Fruit fly (Drosophila melanogaster) whole organism, pupa: ENCODE data around the gene Vha100-2.

ENCODE experiments used
- CG12605 ChIP-seq: fragments of 200-800 bp; sonication (Bioruptor generic); IDR thresholded peaks from 2 replicates; pipeline ENCODE4 v1.3.6; 2022; ENCODE audit warnings: missing biosample characterization, missing genetic modification characterization
- CG17806 ChIP-seq: fragments of 200-800 bp; sonication (Bioruptor generic); optimal IDR thresholded peaks from 2 replicates; lab custom pipeline; 2018; ENCODE audit warnings: missing biosample characterization, mild to moderate bottlenecking, missing genetic modification characterization, moderate library complexity
- CG32121 ChIP-seq: fragments of 200-800 bp; sonication (Bioruptor generic); IDR thresholded peaks from 2 replicates; pipeline ENCODE4 v1.3.6; 2022; ENCODE audit warnings: missing biosample characterization, missing genetic modification characterization
- CG4496 ChIP-seq: fragments of 200-800 bp; sonication (Bioruptor generic); IDR thresholded peaks from 3 replicates; pipeline ENCODE4 v1.3.6; 2022; ENCODE audit warnings: missing biosample characterization, missing genetic modification characterization
- CG8159 ChIP-seq: fragments of 200-800 bp; sonication (Bioruptor generic); optimal IDR thresholded peaks from 3 replicates; lab custom pipeline; 2018; ENCODE audit warnings: missing biosample characterization, mild to moderate bottlenecking, missing genetic modification characterization, moderate library complexity
- D1 ChIP-seq: fragments of 200-800 bp; sonication (Bioruptor generic); optimal IDR thresholded peaks from 2 replicates; lab custom pipeline; 2018; ENCODE audit warnings: missing biosample characterization, mild to moderate bottlenecking, missing genetic modification characterization, moderate library complexity
- EcR ChIP-seq: fragments of 200-800 bp; sonication (Bioruptor generic); optimal IDR thresholded peaks from 3 replicates; lab custom pipeline; 2019; ENCODE audit warnings: missing biosample characterization, missing genetic modification characterization, mild to moderate bottlenecking, moderate library complexity, missing genetic modification reagents
- Ets98B ChIP-seq: fragments of 200-800 bp; sonication (Bioruptor generic); IDR thresholded peaks from 2 replicates; pipeline ENCODE4 v1.3.6; 2022; ENCODE audit warnings: missing biosample characterization, missing genetic modification characterization

DNA sequence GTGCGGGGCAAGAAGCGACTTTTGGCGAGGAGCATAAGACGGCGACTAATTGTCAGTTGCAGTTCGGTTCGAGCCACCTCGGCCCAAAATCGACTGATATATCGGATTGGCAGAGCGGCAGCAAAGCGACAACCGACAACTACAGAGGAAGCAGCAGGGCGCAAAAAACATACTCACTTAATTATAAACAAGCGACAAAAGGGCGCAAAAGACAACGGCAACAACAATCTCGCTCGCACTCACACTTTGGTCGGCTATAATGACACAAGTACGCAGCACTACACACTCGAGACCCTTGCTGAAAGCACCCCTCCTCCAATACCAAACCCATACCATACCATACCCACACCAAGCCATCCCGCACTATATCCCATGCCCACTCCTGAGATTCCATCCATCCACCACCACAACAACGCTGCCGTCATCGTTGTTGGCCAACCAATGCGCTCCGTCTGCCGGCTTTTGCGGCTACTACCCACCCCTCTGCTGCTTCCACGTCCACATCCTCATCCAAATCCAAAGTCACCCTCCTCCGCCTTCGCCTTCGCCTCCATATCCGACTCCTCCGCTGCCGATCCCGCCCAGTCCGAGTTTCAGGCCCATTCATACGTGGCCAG lies 26.2 kb downstream of the Vha100-2 start, which contains the start of gene gl:
- no peak for TF ChIP-seq CG17806 (tag; lab: Kevin White, UChicago)
- no peak for TF ChIP-seq Ets98B (GFP tag; lab: Robert Waterston, UW)
- no peak for TF ChIP-seq D1 (tag; lab: Kevin White, UChicago)
- TF ChIP-seq CG32121 (GFP tag; lab: Robert Waterston, UW) = no peak
- no peak for TF ChIP-seq CG12605
- no peak for TF ChIP-seq EcR (GFP tag; lab: Kevin White, UChicago)
- no peak for TF ChIP-seq CG4496 (GFP tag; lab: Robert Waterston, UW)
- TF ChIP-seq CG8159 (tag; lab: Kevin White, UChicago) = no peak
